Worm (Caenorhabditis elegans): ENCODE results near the gene lrx-1.

The lrx-1 gene

DNA sequence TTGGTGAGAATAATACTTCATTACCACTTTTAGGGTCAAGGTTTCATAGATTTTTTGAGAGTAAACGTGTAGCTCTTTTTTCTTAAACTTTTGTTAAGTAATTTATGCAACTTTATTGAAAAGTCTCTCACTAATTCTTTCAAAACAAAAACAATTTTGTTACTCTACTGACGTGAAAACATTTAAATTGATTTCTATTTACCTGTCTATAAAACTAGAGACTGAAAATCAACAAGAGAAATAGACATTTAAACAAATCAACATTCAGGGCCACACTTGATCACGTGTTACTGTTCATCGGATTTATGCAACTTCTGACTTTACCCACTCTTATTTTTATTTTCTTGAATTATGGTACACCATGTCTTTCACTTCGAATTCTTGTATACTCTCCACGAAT, 4.0 kb downstream of the lrx-1 start, which contains the start of gene ugt-55:
Gene ugt-55 (plus strand): TSS at position 301 of the 400 bp plus-strand sequence.
- no peak for TF ChIP-seq ref-2 (tag; optimal IDR thresholded peaks at IDR 0.05)
- TF ChIP-seq syd-9 (tag; optimal IDR thresholded peaks at IDR 0.05), result no peak
- no peak for TF ChIP-seq pha-4 (tag; optimal IDR thresholded peaks at IDR 0.05)
- no peak for TF ChIP-seq che-1 (tag; optimal IDR thresholded peaks at IDR 0.05)
- no peak for TF ChIP-seq ets-4 (tag; optimal IDR thresholded peaks at IDR 0.05)
- no peak for TF ChIP-seq nhr-232 (tag; optimal IDR thresholded peaks at IDR 0.05)
- no peak for TF ChIP-seq madf-2 (tag; optimal IDR thresholded peaks at IDR 0.05)
- TF ChIP-seq hlh-15 (tag; optimal IDR thresholded peaks at IDR 0.05), result no peak
- no peak for TF ChIP-seq hlh-8 (tag; optimal IDR thresholded peaks at IDR 0.05)
- no peak for TF ChIP-seq pax-1 (tag; optimal IDR thresholded peaks at IDR 0.05)
- TF ChIP-seq K09A11.1 (tag; optimal IDR thresholded peaks at IDR 0.05; ENCODE audit: insufficient read depth), result no peak
- no peak for TF ChIP-seq ceh-14 (tag; optimal IDR thresholded peaks at IDR 0.05)
- no peak for TF ChIP-seq ceh-2 (tag; optimal IDR thresholded peaks at IDR 0.05)
- no peak for TF ChIP-seq ceh-19 (GFP tag; optimal IDR thresholded peaks at IDR 0.05)
- no peak for TF ChIP-seq unc-86 (tag; optimal IDR thresholded peaks at IDR 0.05)
- TF ChIP-seq tbx-2 (tag; optimal IDR thresholded peaks at IDR 0.05), result no peak
- no peak for TF ChIP-seq eyg-1 (tag; optimal IDR thresholded peaks at IDR 0.05)
- TF ChIP-seq ceh-34 (tag; optimal IDR thresholded peaks at IDR 0.05), result no peak
- no peak for TF ChIP-seq mec-3 (tag; optimal IDR thresholded peaks at IDR 0.05; ENCODE audit: borderline replicate concordance)
- no peak for TF ChIP-seq fkh-6 (tag; optimal IDR thresholded peaks at IDR 0.05)

DNA sequence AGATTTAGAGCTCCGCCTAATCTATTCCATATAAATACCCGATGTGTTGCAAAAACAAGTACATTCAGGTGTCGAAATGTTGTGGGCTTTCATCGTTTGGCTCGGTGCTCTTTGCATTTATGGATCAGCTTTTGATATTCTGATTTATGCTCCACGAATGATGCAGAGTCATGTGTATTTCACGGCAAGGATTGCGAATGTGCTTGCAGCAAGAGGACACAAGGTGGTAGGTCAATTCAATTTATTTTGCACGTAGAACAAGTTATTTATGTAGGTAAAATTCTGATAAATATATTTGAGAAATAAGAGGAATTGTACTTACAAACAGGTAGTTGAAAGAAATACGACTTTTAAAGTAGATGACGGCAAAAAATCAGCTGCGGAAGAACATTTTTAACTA, 6.5 kb downstream of the lrx-1 start, which contains the start of gene ugt-56:
Gene ugt-56 (plus strand): TSS at position 61 of the 400 bp plus-strand sequence.
- no peak for TF ChIP-seq ceh-30 (tag; optimal IDR thresholded peaks at IDR 0.05)
- TF ChIP-seq eyg-1 (tag; optimal IDR thresholded peaks at IDR 0.05), result no peak
- TF ChIP-seq ceh-48 (tag; optimal IDR thresholded peaks at IDR 0.05), result no peak
- no peak for TF ChIP-seq sox-2 (GFP tag; IDR thresholded peaks at IDR 0.05)
- TF ChIP-seq pqm-1 (tag; optimal IDR thresholded peaks at IDR 0.05), result no peak
- no peak for TF ChIP-seq fax-1 (tag; optimal IDR thresholded peaks at IDR 0.05)
- TF ChIP-seq pha-4 (tag; optimal IDR thresholded peaks at IDR 0.05), result no peak

DNA sequence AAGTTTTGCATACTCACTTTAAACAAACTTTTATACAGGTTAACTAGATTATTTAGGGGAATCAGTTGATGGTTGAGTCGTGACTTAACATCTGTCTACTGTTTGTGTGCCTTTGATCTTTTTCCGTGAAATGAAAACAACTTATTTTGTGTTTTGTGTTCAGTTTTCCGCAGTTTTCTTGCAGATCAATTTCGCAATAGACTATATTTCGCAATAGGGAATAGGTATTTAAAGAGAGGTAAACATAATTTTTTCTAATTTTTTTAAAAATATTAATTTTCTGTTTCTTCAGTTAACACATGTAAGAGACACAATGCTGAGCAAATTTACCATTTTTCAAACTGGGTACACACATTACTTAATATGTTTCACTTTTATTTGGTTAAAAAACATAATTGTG, 9.0 kb downstream of the lrx-1 start, which contains the start of gene tbb-6:
Gene tbb-6 (plus strand): TSS at position 155 of the 400 bp plus-strand sequence.
- no peak for TF ChIP-seq fkh-6 (tag; optimal IDR thresholded peaks at IDR 0.05)
- TF ChIP-seq nhr-11 (tag; optimal IDR thresholded peaks at IDR 0.05), result no peak
- no peak for TF ChIP-seq nfya-1 (tag; optimal IDR thresholded peaks at IDR 0.05)
- no peak for TF ChIP-seq pros-1 (tag; optimal IDR thresholded peaks at IDR 0.05)
- TF ChIP-seq pha-4 (tag; optimal IDR thresholded peaks at IDR 0.05), result no peak
- no peak for TF ChIP-seq ceh-6 (GFP tag; optimal IDR thresholded peaks at IDR 0.05)
- TF ChIP-seq unc-3 (GFP tag; conservative IDR thresholded peaks at IDR 0.05), result no peak
- no peak for TF ChIP-seq unc-3 (tag; optimal IDR thresholded peaks at IDR 0.05)
- TF ChIP-seq zip-5 (tag; optimal IDR thresholded peaks at IDR 0.05), result no peak
- no peak for TF ChIP-seq F13H6.1 (tag; optimal IDR thresholded peaks at IDR 0.05)
- TF ChIP-seq tbx-7 (tag; optimal IDR thresholded peaks at IDR 0.05), result no peak
- TF ChIP-seq K09A11.1 (tag; optimal IDR thresholded peaks at IDR 0.05; ENCODE audit: insufficient read depth), result no peak
- no peak for TF ChIP-seq ama-1 (optimal IDR thresholded peaks at IDR 0.05)
- no peak for TF ChIP-seq dmd-4 (tag; optimal IDR thresholded peaks at IDR 0.05; ENCODE audit: borderline replicate concordance)
- no peak for TF ChIP-seq gmeb-2 (tag; optimal IDR thresholded peaks at IDR 0.05)
- no peak for TF ChIP-seq pat-9 (tag; optimal IDR thresholded peaks at IDR 0.05)

DNA sequence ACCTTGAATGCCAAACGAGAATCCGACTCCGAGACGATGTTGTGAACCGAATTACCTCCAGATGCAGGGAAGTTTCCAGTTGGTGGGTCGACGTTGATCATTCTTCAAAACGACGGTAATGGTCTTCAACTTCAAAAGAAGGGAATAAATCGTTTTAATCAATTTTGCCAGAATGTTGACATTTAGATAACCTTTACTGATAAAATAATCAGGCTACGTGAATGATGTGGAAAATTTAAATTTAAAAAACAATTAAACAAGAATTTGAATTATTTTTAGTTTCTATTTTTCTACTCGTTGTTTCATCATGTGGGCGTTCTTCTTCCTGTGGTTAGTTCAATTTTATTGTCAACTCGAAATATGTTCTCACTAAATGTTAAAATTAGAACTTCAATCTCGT, 11.4 kb downstream of the lrx-1 start, which contains the start of gene ssp-35:
Gene ssp-35 (minus strand): TSS at position 101 of the 400 bp plus-strand sequence.
- no peak for TF ChIP-seq ets-4 (tag; optimal IDR thresholded peaks at IDR 0.05)
- no peak for TF ChIP-seq ceh-14 (tag; optimal IDR thresholded peaks at IDR 0.05)
- no peak for TF ChIP-seq C08G9.2 (tag; optimal IDR thresholded peaks at IDR 0.05)
- TF ChIP-seq tbx-2 (tag; optimal IDR thresholded peaks at IDR 0.05), result no peak
- no peak for TF ChIP-seq elt-4 (tag; optimal IDR thresholded peaks at IDR 0.05)
- TF ChIP-seq ceh-31 (tag; optimal IDR thresholded peaks at IDR 0.05), result no peak
- no peak for TF ChIP-seq nfya-1 (tag; optimal IDR thresholded peaks at IDR 0.05)
